Worm (Caenorhabditis elegans): ENCODE data around the gene nish-1.

ce11 chrIV:10879542-10879941, 15.4 kb downstream of the nish-1 start, which contains the start of gene sdz-13:
- TF ChIP-seq R02D3.7 (tag; optimal IDR thresholded peaks at IDR 0.05) (no peak), unc-39 (tag; optimal IDR thresholded peaks at IDR 0.05) (no peak), mdl-1 (tag; optimal IDR thresholded peaks at IDR 0.05) (no peak), fkh-10 (GFP tag; optimal IDR thresholded peaks at IDR 0.05) (no peak), lsy-12 (tag; optimal IDR thresholded peaks at IDR 0.05) (no peak), ama-1 (optimal IDR thresholded peaks at IDR 0.05) (no peak)

Measured in whole organism, L3 larva.